1 fruit fly cellular context compared by ENCODE assay signal in the genomic region with DNA sequence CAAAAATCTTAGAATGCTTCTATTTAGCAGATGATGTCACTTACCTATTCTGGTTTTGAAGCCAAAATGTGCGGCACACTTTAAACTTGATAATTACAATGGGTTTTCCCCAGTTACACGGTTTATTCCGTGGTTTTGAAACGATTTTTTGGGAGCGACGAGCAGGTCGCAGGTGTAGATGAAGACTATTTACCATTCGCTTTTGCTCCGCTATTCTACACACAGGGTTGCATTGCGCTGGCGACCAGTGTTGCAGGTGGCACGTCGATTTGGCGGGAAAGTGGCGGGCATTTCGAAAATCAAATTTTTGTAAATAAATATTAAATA.
TF ChIP-seq lines count a peak whose summit lies in the region.

A gene (minus strand): TSS at position 196 of the 327 bp plus-strand sequence.

TF ChIP-seq in whole organism, embryonic, 481 proteins besides CTCF, POLR2A, EP300 and RAD21 (continued from another document and continues in another):
- no peak for TF ChIP-seq sqz (GFP tag; optimal IDR thresholded peaks at IDR 0.05; lab: Kevin White, UChicago)
- TF ChIP-seq CG8281 (tag; optimal IDR thresholded peaks at IDR 0.05; lab: Kevin White, UChicago), result no peak
- peak; percentile 13 for TF ChIP-seq CG12219 (GFP tag; optimal IDR thresholded peaks at IDR 0.05; lab: Kevin White, UChicago)
- no peak for TF ChIP-seq CG8944 (GFP tag; optimal IDR thresholded peaks at IDR 0.05; lab: Kevin White, UChicago)
- peak; percentile 65 for TF ChIP-seq Fer1 (GFP tag; optimal IDR thresholded peaks at IDR 0.05; lab: Kevin White, UChicago)
- peak; percentile 68 for TF ChIP-seq Jarid2 (GFP tag; optimal IDR thresholded peaks at IDR 0.05; lab: Kevin White, UChicago)
- TF ChIP-seq insv (GFP tag; optimal IDR thresholded peaks at IDR 0.05; lab: Kevin White, UChicago), result peak in 1 of 2 experiments; percentile 49
- TF ChIP-seq CG11560 (tag; IDR thresholded peaks at IDR 0.05; lab: Robert Waterston, UW), result no peak
- no peak for TF ChIP-seq Camta (GFP tag; optimal IDR thresholded peaks at IDR 0.05; lab: Kevin White, UChicago)
- TF ChIP-seq C15 (GFP tag; IDR thresholded peaks at IDR 0.05; lab: Robert Waterston, UW), result no peak
- TF ChIP-seq CG4282 (GFP tag; optimal IDR thresholded peaks at IDR 0.05; lab: Kevin White, UChicago), result no peak
- TF ChIP-seq CG6689 (GFP tag; IDR thresholded peaks at IDR 0.05; lab: Robert Waterston, UW), result no peak
- TF ChIP-seq Side (GFP tag; optimal IDR thresholded peaks at IDR 0.05; lab: Kevin White, UChicago), result no peak
- TF ChIP-seq CG18619 (GFP tag; optimal IDR thresholded peaks at IDR 0.05; lab: Kevin White, UChicago), result peak; percentile 37
- peak; percentile 44 for TF ChIP-seq CG12391 (tag; optimal IDR thresholded peaks at IDR 0.05; lab: Kevin White, UChicago)
- TF ChIP-seq CG3163 (GFP tag; optimal IDR thresholded peaks at IDR 0.05; lab: Kevin White, UChicago), result no peak
- TF ChIP-seq Atf6 (GFP tag; IDR thresholded peaks at IDR 0.05; lab: Robert Waterston, UW), result no peak
- TF ChIP-seq H2.0 (GFP tag; IDR thresholded peaks at IDR 0.05; lab: Robert Waterston, UW), result no peak
- TF ChIP-seq CG8089 (GFP tag; optimal IDR thresholded peaks at IDR 0.05; lab: Kevin White, UChicago), result no peak
- no peak for TF ChIP-seq crol (GFP tag; IDR thresholded peaks at IDR 0.05; lab: Robert Waterston, UW)
- no peak for TF ChIP-seq HLH4C (GFP tag; IDR thresholded peaks at IDR 0.05; lab: Robert Waterston, UW; ENCODE audit: partially characterized antibody)
- TF ChIP-seq CG12104 (GFP tag; optimal IDR thresholded peaks at IDR 0.05; lab: Kevin White, UChicago), result no peak
- no peak for TF ChIP-seq CG3065 (GFP tag; optimal IDR thresholded peaks at IDR 0.05; lab: Kevin White, UChicago)
- peak; percentile 20 for TF ChIP-seq phol (tag; optimal IDR thresholded peaks at IDR 0.05; lab: Kevin White, UChicago)
- TF ChIP-seq CG10543 (GFP tag; optimal IDR thresholded peaks at IDR 0.05; lab: Kevin White, UChicago), result peak; percentile 75
- no peak for TF ChIP-seq CG4328 (GFP tag; optimal IDR thresholded peaks at IDR 0.05; lab: Kevin White, UChicago)
- no peak for TF ChIP-seq CG9727 (GFP tag; optimal IDR thresholded peaks at IDR 0.05; lab: Kevin White, UChicago)
- no peak for TF ChIP-seq yki (optimal IDR thresholded peaks at IDR 0.05; lab: Kevin White, UChicago)
- TF ChIP-seq GATAe (GFP tag; conservative IDR thresholded peaks at IDR 0.05; lab: Robert Waterston, UW), result no peak
- TF ChIP-seq Awh (GFP tag; IDR thresholded peaks at IDR 0.05; lab: Robert Waterston, UW), result no peak
- TF ChIP-seq Dfd (GFP tag; optimal IDR thresholded peaks at IDR 0.05; lab: Kevin White, UChicago), result no peak
- no peak for TF ChIP-seq Antp (GFP tag; optimal IDR thresholded peaks at IDR 0.05; lab: Kevin White, UChicago)
- TF ChIP-seq CG3847 (GFP tag; IDR thresholded peaks at IDR 0.05; lab: Robert Waterston, UW), result no peak
- no peak for TF ChIP-seq Optix (GFP tag; IDR thresholded peaks at IDR 0.05; lab: Robert Waterston, UW)
- TF ChIP-seq zen2 (GFP tag; IDR thresholded peaks at IDR 0.05; lab: Robert Waterston, UW; ENCODE audit: partially characterized antibody), result no peak
- TF ChIP-seq slbo (GFP tag; IDR thresholded peaks at IDR 0.05; lab: Robert Waterston, UW), result no peak
- TF ChIP-seq en (GFP tag; optimal IDR thresholded peaks at IDR 0.05; lab: Kevin White, UChicago), result no peak
- TF ChIP-seq chn (GFP tag; optimal IDR thresholded peaks at IDR 0.05; lab: Kevin White, UChicago), result peak; percentile 12
- TF ChIP-seq CG15601 (tag; optimal IDR thresholded peaks at IDR 0.05; lab: Kevin White, UChicago), result peak; percentile 15
- no peak for TF ChIP-seq CG2199 (GFP tag; IDR thresholded peaks at IDR 0.05; lab: Robert Waterston, UW)
- no peak for TF ChIP-seq Ssrp (tag; optimal IDR thresholded peaks at IDR 0.05; lab: Kevin White, UChicago)
- TF ChIP-seq CG30020 (tag; optimal IDR thresholded peaks at IDR 0.05; lab: Kevin White, UChicago), result peak; percentile 5
- TF ChIP-seq CG7372 (GFP tag; IDR thresholded peaks at IDR 0.05; lab: Robert Waterston, UW), result no peak
- no peak for TF ChIP-seq ci (GFP tag; IDR thresholded peaks at IDR 0.05; lab: Robert Waterston, UW)
- TF ChIP-seq luna (GFP tag; optimal IDR thresholded peaks at IDR 0.05; lab: Kevin White, UChicago), result no peak
- no peak for TF ChIP-seq CG14667 (GFP tag; IDR thresholded peaks at IDR 0.05; lab: Robert Waterston, UW)
- TF ChIP-seq CG9609 (GFP tag; optimal IDR thresholded peaks at IDR 0.05; lab: Kevin White, UChicago), result no peak
- no peak for TF ChIP-seq Bdp1 (GFP tag; optimal IDR thresholded peaks at IDR 0.05; lab: Kevin White, UChicago)
- no peak for TF ChIP-seq ATbp (GFP tag; optimal IDR thresholded peaks at IDR 0.05; lab: Kevin White, UChicago)
- TF ChIP-seq usp (GFP tag; optimal IDR thresholded peaks at IDR 0.05; lab: Kevin White, UChicago), result no peak
- no peak for TF ChIP-seq Ada2b (GFP tag; IDR thresholded peaks at IDR 0.05; lab: Robert Waterston, UW)
- TF ChIP-seq nmo (GFP tag; optimal IDR thresholded peaks at IDR 0.05; lab: Kevin White, UChicago), result peak; percentile 10
- no peak for TF ChIP-seq CG18011 (GFP tag; optimal IDR thresholded peaks at IDR 0.05; lab: Kevin White, UChicago)
- TF ChIP-seq Nf-YC (tag; optimal IDR thresholded peaks at IDR 0.05; lab: Kevin White, UChicago), result peak; percentile 28
- no peak for TF ChIP-seq CG12236 (GFP tag; optimal IDR thresholded peaks at IDR 0.05; lab: Kevin White, UChicago)
- peak; percentile 6 to 12 for TF ChIP-seq dpn (GFP tag; optimal IDR thresholded peaks at IDR 0.05; lab: Kevin White, UChicago)
- TF ChIP-seq da (GFP tag; optimal IDR thresholded peaks at IDR 0.05; lab: Kevin White, UChicago), result no peak
- TF ChIP-seq eyg (GFP tag; optimal IDR thresholded peaks at IDR 0.05; lab: Kevin White, UChicago), result no peak
- TF ChIP-seq CG6765 (GFP tag; optimal IDR thresholded peaks at IDR 0.05; lab: Kevin White, UChicago), result peak; percentile 51
- TF ChIP-seq Aef1 (GFP tag; IDR thresholded peaks at IDR 0.05; lab: Robert Waterston, UW), result no peak
- TF ChIP-seq CG18764 (GFP tag; optimal IDR thresholded peaks at IDR 0.05; lab: Kevin White, UChicago), result no peak
- TF ChIP-seq HmgD (GFP tag; optimal IDR thresholded peaks at IDR 0.05; lab: Kevin White, UChicago), result no peak
- no peak for TF ChIP-seq hkb (optimal IDR thresholded peaks at IDR 0.05; lab: Kevin White, UChicago)
- no peak for TF ChIP-seq hkb (GFP tag; IDR thresholded peaks at IDR 0.05; lab: Robert Waterston, UW)
- TF ChIP-seq CG3281 (GFP tag; optimal IDR thresholded peaks at IDR 0.05; lab: Kevin White, UChicago), result peak; percentile 45
- peak; percentile 26 for TF ChIP-seq Sox100B (GFP tag; optimal IDR thresholded peaks at IDR 0.05; lab: Kevin White, UChicago)
- TF ChIP-seq repo (GFP tag; optimal IDR thresholded peaks at IDR 0.05; lab: Kevin White, UChicago), result no peak
- no peak for TF ChIP-seq zf30C (GFP tag; optimal IDR thresholded peaks at IDR 0.05; lab: Kevin White, UChicago)
- TF ChIP-seq sisA (GFP tag; IDR thresholded peaks at IDR 0.05; lab: Robert Waterston, UW), result no peak
- TF ChIP-seq sens (GFP tag; lab: Kevin White, UChicago), result peak; percentile 63
- no peak for TF ChIP-seq slp2 (GFP tag; optimal IDR thresholded peaks at IDR 0.05; lab: Kevin White, UChicago)
- TF ChIP-seq dati (GFP tag; IDR thresholded peaks at IDR 0.05; lab: Robert Waterston, UW), result no peak
- no peak for TF ChIP-seq CG16779 (GFP tag; IDR thresholded peaks at IDR 0.05; lab: Robert Waterston, UW)
- TF ChIP-seq mld (GFP tag; IDR thresholded peaks at IDR 0.05; lab: Robert Waterston, UW; ENCODE audit: partially characterized antibody), result no peak
- TF ChIP-seq chinmo (GFP tag; IDR thresholded peaks at IDR 0.05; lab: Robert Waterston, UW; ENCODE audit: partially characterized antibody), result no peak
- TF ChIP-seq CG14965 (GFP tag; optimal IDR thresholded peaks at IDR 0.05; lab: Kevin White, UChicago; ENCODE audit: borderline replicate concordance), result no peak
- TF ChIP-seq bigmax (GFP tag; optimal IDR thresholded peaks at IDR 0.05; lab: Kevin White, UChicago), result no peak
- peak; percentile 72 for TF ChIP-seq CG7928 (GFP tag; optimal IDR thresholded peaks at IDR 0.05; lab: Kevin White, UChicago)
- TF ChIP-seq CG4730 (GFP tag; IDR thresholded peaks at IDR 0.05; lab: Robert Waterston, UW), result no peak
- TF ChIP-seq bsh (GFP tag; optimal IDR thresholded peaks at IDR 0.05; lab: Kevin White, UChicago), result no peak
- TF ChIP-seq Oaz (GFP tag; IDR thresholded peaks at IDR 0.05; lab: Robert Waterston, UW), result no peak
- TF ChIP-seq lab (GFP tag; optimal IDR thresholded peaks at IDR 0.05; lab: Kevin White, UChicago), result peak; percentile 66
- no peak for TF ChIP-seq CG14050 (GFP tag; IDR thresholded peaks at IDR 0.05; lab: Robert Waterston, UW)
- peak; percentile 57 for TF ChIP-seq HHEX (GFP tag; optimal IDR thresholded peaks at IDR 0.05; lab: Kevin White, UChicago)
- no peak for TF ChIP-seq CG1832 (GFP tag; optimal IDR thresholded peaks at IDR 0.05; lab: Kevin White, UChicago)
- TF ChIP-seq Hey (tag; optimal IDR thresholded peaks at IDR 0.05; lab: Kevin White, UChicago), result no peak
- TF ChIP-seq Hsf (GFP tag; optimal IDR thresholded peaks at IDR 0.05; lab: Kevin White, UChicago), result no peak
- TF ChIP-seq so (GFP tag; IDR thresholded peaks at IDR 0.05; lab: Robert Waterston, UW), result no peak
- no peak for TF ChIP-seq D (optimal IDR thresholded peaks at IDR 0.05; lab: Kevin White, UChicago)
- peak; percentile 5 for TF ChIP-seq D (GFP tag; optimal IDR thresholded peaks at IDR 0.05; lab: Kevin White, UChicago)
- no peak for TF ChIP-seq CG17802 (tag; optimal IDR thresholded peaks at IDR 0.05; lab: Kevin White, UChicago)
- no peak for TF ChIP-seq Poxn (GFP tag; IDR thresholded peaks at IDR 0.05; lab: Robert Waterston, UW)
- TF ChIP-seq Hmx (GFP tag; optimal IDR thresholded peaks at IDR 0.05; lab: Kevin White, UChicago), result no peak
- TF ChIP-seq Gsc (GFP tag; IDR thresholded peaks at IDR 0.05; lab: Robert Waterston, UW), result no peak
- peak; percentile 84 for TF ChIP-seq D19A (tag; optimal IDR thresholded peaks at IDR 0.05; lab: Kevin White, UChicago)
- TF ChIP-seq vvl (GFP tag; IDR thresholded peaks at IDR 0.05; lab: Robert Waterston, UW), result no peak
- TF ChIP-seq al (GFP tag; IDR thresholded peaks at IDR 0.05; lab: Robert Waterston, UW), result no peak
- no peak for TF ChIP-seq Hand (GFP tag; optimal IDR thresholded peaks at IDR 0.05; lab: Kevin White, UChicago)
- no peak for TF ChIP-seq wor (GFP tag; IDR thresholded peaks at IDR 0.05; lab: Robert Waterston, UW)
- peak; percentile 13 for TF ChIP-seq CG2120 (GFP tag; optimal IDR thresholded peaks at IDR 0.05; lab: Kevin White, UChicago)
- TF ChIP-seq cg (GFP tag; optimal IDR thresholded peaks at IDR 0.05; lab: Kevin White, UChicago), result no peak
- peak; percentile 7 for TF ChIP-seq CG5180 (GFP tag; optimal IDR thresholded peaks at IDR 0.05; lab: Kevin White, UChicago)
- TF ChIP-seq run (tag; optimal IDR thresholded peaks at IDR 0.05; lab: Kevin White, UChicago), result peak; percentile 42
- peak; percentile 44 for TF ChIP-seq CG2678 (tag; optimal IDR thresholded peaks at IDR 0.05; lab: Kevin White, UChicago)
- TF ChIP-seq CG32767 (GFP tag; IDR thresholded peaks at IDR 0.05; lab: Robert Waterston, UW), result no peak
- no peak for TF ChIP-seq CG6813 (GFP tag; optimal IDR thresholded peaks at IDR 0.05; lab: Kevin White, UChicago)
- TF ChIP-seq nerfin-2 (GFP tag; IDR thresholded peaks at IDR 0.05; lab: Robert Waterston, UW; ENCODE audit: partially characterized antibody), result no peak
- TF ChIP-seq Hr39 (optimal IDR thresholded peaks at IDR 0.05; lab: Kevin White, UChicago), result no peak
- no peak for TF ChIP-seq Elba2 (GFP tag; optimal IDR thresholded peaks at IDR 0.05; lab: Kevin White, UChicago)
- TF ChIP-seq CG17829 (tag; optimal IDR thresholded peaks at IDR 0.05; lab: Kevin White, UChicago), result peak; percentile 63
- peak; percentile 81 for TF ChIP-seq MESR4 (GFP tag; optimal IDR thresholded peaks at IDR 0.05; lab: Kevin White, UChicago)
- peak; percentile 40 for TF ChIP-seq CG11504 (tag; optimal IDR thresholded peaks at IDR 0.05; lab: Kevin White, UChicago)
- TF ChIP-seq dysf (GFP tag; IDR thresholded peaks at IDR 0.05; lab: Robert Waterston, UW), result no peak
- no peak for TF ChIP-seq Six4 (GFP tag; optimal IDR thresholded peaks at IDR 0.05; lab: Kevin White, UChicago)
- no peak for TF ChIP-seq cas (GFP tag; IDR thresholded peaks at IDR 0.05; lab: Robert Waterston, UW)
- TF ChIP-seq Sry-δ (GFP tag; optimal IDR thresholded peaks at IDR 0.05; lab: Kevin White, UChicago), result peak; percentile 12
- TF ChIP-seq Nf-YA (GFP tag; IDR thresholded peaks at IDR 0.05; lab: Robert Waterston, UW), result no peak
- no peak for TF ChIP-seq fru (optimal IDR thresholded peaks at IDR 0.05; lab: Kevin White, UChicago)
- TF ChIP-seq esg (GFP tag; conservative IDR thresholded peaks at IDR 0.05; lab: Robert Waterston, UW), result no peak
- TF ChIP-seq ranshi (GFP tag; IDR thresholded peaks at IDR 0.05; lab: Robert Waterston, UW), result no peak
- TF ChIP-seq Vsx1 (GFP tag; optimal IDR thresholded peaks at IDR 0.05; lab: Kevin White, UChicago), result peak; percentile 26
- no peak for TF ChIP-seq Doc2 (GFP tag; IDR thresholded peaks at IDR 0.05; lab: Robert Waterston, UW)
- TF ChIP-seq Opbp (GFP tag; IDR thresholded peaks at IDR 0.05; lab: Robert Waterston, UW; ENCODE audit: partially characterized antibody), result no peak
- no peak for TF ChIP-seq seq (GFP tag; IDR thresholded peaks at IDR 0.05; lab: Robert Waterston, UW)
- no peak for TF ChIP-seq CG1024 (GFP tag; IDR thresholded peaks at IDR 0.05; lab: Robert Waterston, UW)
- TF ChIP-seq Med (GFP tag; lab: Kevin White, UChicago), result peak; percentile 92
- no peak for TF ChIP-seq CG13123 (GFP tag; optimal IDR thresholded peaks at IDR 0.05; lab: Kevin White, UChicago)
- TF ChIP-seq CG10462 (GFP tag; optimal IDR thresholded peaks at IDR 0.05; lab: Kevin White, UChicago), result no peak
- TF ChIP-seq inv (GFP tag; IDR thresholded peaks at IDR 0.05; lab: Robert Waterston, UW; ENCODE audit: partially characterized antibody), result no peak
- TF ChIP-seq trh (GFP tag; optimal IDR thresholded peaks at IDR 0.05; lab: Kevin White, UChicago), result no peak
- peak; percentile 27 for TF ChIP-seq fd102C (GFP tag; optimal IDR thresholded peaks at IDR 0.05; lab: Kevin White, UChicago)
- peak; percentile 24 for TF ChIP-seq CG9797 (GFP tag; optimal IDR thresholded peaks at IDR 0.05; lab: Kevin White, UChicago)
- TF ChIP-seq CG9932 (GFP tag; IDR thresholded peaks at IDR 0.05; lab: Robert Waterston, UW), result no peak
- no peak for TF ChIP-seq Gug (GFP tag; IDR thresholded peaks at IDR 0.05; lab: Robert Waterston, UW)
- no peak for TF ChIP-seq NFAT (GFP tag; IDR thresholded peaks at IDR 0.05; lab: Robert Waterston, UW)
- no peak for TF ChIP-seq jumu (GFP tag; optimal IDR thresholded peaks at IDR 0.05; lab: Kevin White, UChicago)
